Worm (Caenorhabditis elegans) whole organism, L2 larva: Measurements from ENCODE around the gene daz-1.

ENCODE experiments used
- C34F6.9 ChIP-seq: fragments of 150-350 bp; optimal IDR thresholded peaks from 2 replicates; lab custom pipeline; 2014; ENCODE audit warnings: missing biosample characterization, missing genetic modification characterization
- F13H6.1 ChIP-seq: sonication (generic microtip); optimal IDR thresholded peaks from 2 replicates; lab custom pipeline; 2016; ENCODE audit warnings: missing genetic modification characterization, missing compliant biosample characterization
- R02D3.7 ChIP-seq: fragments of 150-350 bp; optimal IDR thresholded peaks from 2 replicates; lab custom pipeline; 2014; ENCODE audit warnings: missing biosample characterization, missing genetic modification characterization
- Y55F3AM.14 ChIP-seq: fragments of 200-800 bp; sonication (Bioruptor generic); optimal IDR thresholded peaks from 2 replicates; lab custom pipeline; 2018; ENCODE audit warnings: mild to moderate bottlenecking, missing genetic modification characterization, missing compliant biosample characterization
- ZK546.5 ChIP-seq: sonication (generic microtip); optimal IDR thresholded peaks from 2 replicates; lab custom pipeline; 2017; ENCODE audit warnings: missing biosample characterization, missing genetic modification characterization
- aly-2 ChIP-seq: fragments of 150-350 bp; optimal IDR thresholded peaks from 2 replicates; lab custom pipeline; 2014; ENCODE audit warnings: missing biosample characterization, missing genetic modification characterization
- ama-1 ChIP-seq: fragments of 150-350 bp; optimal IDR thresholded peaks from 2 replicates; lab custom pipeline; 2018; ENCODE audit warnings: inconsistent platforms
- ceh-16 ChIP-seq: fragments of 150-350 bp; optimal IDR thresholded peaks from 2 replicates; lab custom pipeline; 2014; ENCODE audit warnings: missing biosample characterization, missing genetic modification characterization
- crh-2 ChIP-seq: sonication (generic microtip); optimal IDR thresholded peaks from 2 replicates; lab custom pipeline; 2017; ENCODE audit warnings: missing biosample characterization, missing genetic modification characterization
- dmd-4 ChIP-seq: sonication (generic microtip); optimal IDR thresholded peaks from 2 replicates; lab custom pipeline; 2017; ENCODE audit warnings: missing biosample characterization, missing genetic modification characterization
- elt-1 ChIP-seq: fragments of 150-350 bp; optimal IDR thresholded peaks from 2 replicates; lab custom pipeline; 2014; ENCODE audit warnings: missing biosample characterization, missing genetic modification characterization
- elt-3 ChIP-seq: sonication (generic microtip); optimal IDR thresholded peaks from 2 replicates; lab custom pipeline; 2017; ENCODE audit warnings: missing biosample characterization, missing genetic modification characterization
- fos-1 ChIP-seq: fragments of 150-350 bp; optimal IDR thresholded peaks from 2 replicates; lab custom pipeline; 2014; ENCODE audit warnings: missing biosample characterization, missing genetic modification characterization
- lin-13 ChIP-seq: fragments of 150-350 bp; optimal IDR thresholded peaks from 2 replicates; lab custom pipeline; 2014; ENCODE audit warnings: missing biosample characterization, missing genetic modification reagents, missing genetic modification characterization
- lin-39 ChIP-seq: fragments of 150-350 bp; optimal IDR thresholded peaks from 2 replicates; lab custom pipeline; 2014; ENCODE audit warnings: missing biosample characterization, missing genetic modification reagents, missing genetic modification characterization
- lsy-2 ChIP-seq, 2 experiments: fragments of 150-350 bp in 1 of 2; sonication (generic microtip) in 1 of 2; optimal IDR thresholded peaks; 2 replicates each; lab custom pipeline; 2014 to 2017; ENCODE audit warnings: missing biosample characterization in 2 of 2, missing genetic modification characterization in 2 of 2
- mbf-1 ChIP-seq: sonication (generic microtip); optimal IDR thresholded peaks from 2 replicates; lab custom pipeline; 2017; ENCODE audit warnings: missing biosample characterization, missing genetic modification characterization
- mdl-1 ChIP-seq, 2 experiments: fragments of 150-350 bp in 1 of 2; sonication (generic microtip) in 1 of 2; optimal IDR thresholded peaks; 2 replicates each; lab custom pipeline; 2017; ENCODE audit warnings: missing biosample characterization in 2 of 2, missing genetic modification characterization in 2 of 2
- nhr-10 ChIP-seq: sonication (generic microtip); optimal IDR thresholded peaks from 2 replicates; lab custom pipeline; 2017; ENCODE audit warnings: missing biosample characterization, missing genetic modification characterization
- nhr-11 ChIP-seq: fragments of 150-350 bp; optimal IDR thresholded peaks from 2 replicates; lab custom pipeline; 2014; ENCODE audit warnings: missing biosample characterization, missing genetic modification characterization
- nhr-129 ChIP-seq: fragments of 150-350 bp; optimal IDR thresholded peaks from 2 replicates; lab custom pipeline; 2014; ENCODE audit warnings: missing biosample characterization, missing genetic modification characterization
- nhr-23 ChIP-seq: fragments of 150-350 bp; optimal IDR thresholded peaks from 2 replicates; lab custom pipeline; 2014; ENCODE audit warnings: missing biosample characterization, missing genetic modification reagents, missing genetic modification characterization
- nhr-6 ChIP-seq: fragments of 150-350 bp; optimal IDR thresholded peaks from 2 replicates; lab custom pipeline; 2014; ENCODE audit warnings: missing biosample characterization, missing genetic modification characterization
- nhr-77 ChIP-seq: fragments of 150-350 bp; optimal IDR thresholded peaks from 2 replicates; lab custom pipeline; 2014; ENCODE audit warnings: missing biosample characterization, missing genetic modification characterization
- peb-1 ChIP-seq: fragments of 150-350 bp; optimal IDR thresholded peaks from 2 replicates; lab custom pipeline; 2014; ENCODE audit warnings: missing biosample characterization, missing genetic modification characterization
- sem-4 ChIP-seq: fragments of 150-350 bp; optimal IDR thresholded peaks from 2 replicates; lab custom pipeline; 2014; ENCODE audit warnings: missing biosample characterization, missing genetic modification reagents, missing genetic modification characterization
- sma-9 ChIP-seq, 2 experiments: fragments of 150-350 bp in 1 of 2; sonication (generic microtip) in 1 of 2; optimal IDR thresholded peaks; 2 replicates each; lab custom pipeline; 2014 to 2016; ENCODE audit warnings: missing genetic modification characterization in 2 of 2, mild to moderate bottlenecking in 1 of 2, missing biosample characterization in 1 of 2, missing compliant biosample characterization in 1 of 2, missing genetic modification reagents in 1 of 2, moderate library complexity in 1 of 2
- snpc-4 ChIP-seq: fragments of 150-350 bp; optimal IDR thresholded peaks from 2 replicates; lab custom pipeline; 2014; ENCODE audit warnings: missing biosample characterization, missing genetic modification characterization
- unc-39 ChIP-seq: fragments of 150-350 bp; optimal IDR thresholded peaks from 2 replicates; lab custom pipeline; 2014; ENCODE audit warnings: missing biosample characterization, missing genetic modification characterization
- unc-55 ChIP-seq: fragments of 150-350 bp; sonication (generic microtip); optimal IDR thresholded peaks from 3 replicates; lab custom pipeline; 2014; ENCODE audit warnings: missing biosample characterization, missing genetic modification reagents, missing genetic modification characterization
- unc-62 ChIP-seq: fragments of 150-350 bp; optimal IDR thresholded peaks from 2 replicates; lab custom pipeline; 2014; ENCODE audit warnings: missing biosample characterization, missing genetic modification reagents, missing genetic modification characterization
- zag-1 ChIP-seq: fragments of 150-350 bp; optimal IDR thresholded peaks from 2 replicates; lab custom pipeline; 2014; ENCODE audit warnings: missing biosample characterization, missing genetic modification characterization
- ztf-1 ChIP-seq: fragments of 200-800 bp; sonication (Bioruptor generic); conservative IDR thresholded peaks from 2 replicates; pipeline ENCODE4 v1.3.6; 2022; ENCODE audit warnings: missing genetic modification characterization, missing compliant biosample characterization
- ztf-11 ChIP-seq: sonication (generic microtip); optimal IDR thresholded peaks from 2 replicates; lab custom pipeline; 2017; ENCODE audit warnings: missing biosample characterization, missing genetic modification characterization
- ztf-4 ChIP-seq: fragments of 150-350 bp; optimal IDR thresholded peaks from 2 replicates; lab custom pipeline; 2014; ENCODE audit warnings: missing biosample characterization, missing genetic modification characterization

The daz-1 gene

ce11 chrII:5455650-5456355 is at the start of gene daz-1:
TSS of gene daz-1 (plus strand) at chrII:5456305.
- TF ChIP-seq peb-1: no peak

DNA sequence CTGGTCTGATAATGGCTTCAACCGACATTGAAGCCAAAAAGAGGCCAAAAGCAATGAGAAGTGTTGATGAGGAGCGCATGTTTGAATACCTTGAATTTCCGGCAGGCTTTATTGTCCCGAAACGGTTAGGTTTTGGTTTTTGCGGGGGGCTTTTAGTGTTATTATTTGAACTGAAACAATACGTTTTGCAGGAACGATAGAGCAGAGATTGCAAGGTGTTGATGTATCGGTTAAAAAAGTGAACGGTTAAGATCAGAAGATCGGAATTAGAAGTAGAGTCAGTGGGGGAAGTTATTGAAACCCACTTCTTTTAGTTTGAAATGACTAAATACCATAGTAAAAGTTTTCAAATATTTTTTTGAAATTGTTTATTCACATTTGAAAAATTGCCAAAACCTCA is 48.6 kb upstream of the daz-1 start, which contains the start of gene clec-141:
TSS of gene clec-141 (minus strand) at position 101 of the 400 bp plus-strand sequence.
- TF ChIP-seq snpc-4 (tag; lab: Kevin White, UChicago) (no peak), crh-2 (no peak), ZK546.5 (tag; lab: Kevin White, UChicago) (no peak), fos-1 (tag; lab: Kevin White, UChicago) (no peak), F13H6.1 (tag; lab: Kevin White, UChicago) (no peak), lin-39 (no peak), nhr-23 (tag; lab: Kevin White, UChicago) (no peak), unc-62 (GFP tag; lab: Kevin White, UChicago) (no peak), unc-55 (GFP tag; lab: Kevin White, UChicago) (no peak), ama-1 (lab: Kevin White, UChicago) (no peak), sem-4 (tag; lab: Kevin White, UChicago) (no peak)

DNA sequence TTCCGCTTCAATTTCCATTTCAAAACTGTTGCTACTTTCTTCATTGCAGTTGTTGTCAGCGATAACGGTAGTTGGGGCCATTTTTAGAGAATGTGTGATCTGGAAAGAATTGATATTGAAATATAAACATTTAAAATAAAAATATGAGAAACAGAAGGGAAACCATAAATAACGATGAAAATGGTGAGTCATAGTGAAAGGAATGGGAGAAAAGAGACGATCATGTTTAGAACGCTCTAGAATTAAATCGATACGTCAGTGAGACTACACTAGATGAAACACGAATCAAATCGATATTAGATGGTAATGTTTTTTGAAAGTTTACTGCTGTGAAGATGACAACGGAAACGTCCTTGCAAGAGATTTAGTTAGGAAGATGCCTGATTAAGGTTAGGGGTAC is 47.2 kb upstream of the daz-1 start, which contains the start of the genes EEED8.12 and EEED8.4:
TSS of gene EEED8.12 (minus strand) at position 101 of the 400 bp plus-strand sequence.
TSS of gene EEED8.4 (plus strand) at position 396 of the 400 bp plus-strand sequence.
- TF ChIP-seq ama-1 (lab: Kevin White, UChicago) (no peak), mdl-1 (tag; optimal IDR thresholded peaks at IDR 0.05; lab: Kevin White, UChicago) (no peak), C34F6.9 (tag; lab: Kevin White, UChicago) (no peak), lsy-2 (tag; optimal IDR thresholded peaks at IDR 0.05; lab: Kevin White, UChicago) (no peak), R02D3.7 (tag; lab: Kevin White, UChicago) (no peak), unc-39 (tag; lab: Kevin White, UChicago) (no peak), Y55F3AM.14 (no peak), ZK546.5 (tag; lab: Kevin White, UChicago) (no peak), lin-13 (GFP tag; lab: Kevin White, UChicago) (no peak), ztf-11 (tag; lab: Kevin White, UChicago) (no peak), ceh-16 (tag; lab: Kevin White, UChicago) (no peak), mbf-1 (tag; lab: Kevin White, UChicago) (no peak), ztf-1 (GFP tag; lab: Robert Waterston, UW) (no peak), elt-3 (no peak), nhr-11 (no peak), nhr-6 (tag; lab: Kevin White, UChicago) (no peak), sem-4 (tag; lab: Kevin White, UChicago) (no peak), elt-1 (tag; lab: Kevin White, UChicago) (no peak)

DNA sequence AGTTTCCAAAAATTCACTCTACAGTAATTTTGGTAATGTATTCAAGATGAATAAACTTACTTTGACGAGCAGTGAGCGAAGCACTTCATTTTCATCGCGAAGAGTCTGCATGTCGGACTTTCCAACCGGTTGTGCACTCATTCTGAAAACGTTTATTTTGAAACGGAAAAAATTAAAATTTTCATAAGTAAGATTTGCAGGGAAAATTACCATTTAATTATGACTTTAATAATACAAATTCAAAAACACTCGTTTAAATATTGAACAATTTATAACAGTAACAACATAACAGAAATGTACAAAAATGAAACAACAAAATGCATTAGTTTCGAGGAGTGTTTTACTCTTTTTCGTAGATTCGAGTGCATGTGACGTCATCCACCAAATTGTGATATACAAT is 43.6 kb upstream of the daz-1 start, which contains the start of the genes EEED8.13 and EEED8.18:
TSS of gene EEED8.13 (minus strand) at position 101 of the 400 bp plus-strand sequence.
TSS of gene EEED8.18 (minus strand) at position 144 of the 400 bp plus-strand sequence.
- TF ChIP-seq elt-1 (tag; lab: Kevin White, UChicago): no peak
- no peak for TF ChIP-seq snpc-4 (tag; lab: Kevin White, UChicago)
- TF ChIP-seq nhr-129 (tag; lab: Kevin White, UChicago): no peak
- no peak for TF ChIP-seq C34F6.9 (tag; lab: Kevin White, UChicago)
- TF ChIP-seq ZK546.5 (tag; lab: Kevin White, UChicago): no peak
- no peak for TF ChIP-seq peb-1
- TF ChIP-seq sma-9 (GFP tag; optimal IDR thresholded peaks at IDR 0.05; lab: Kevin White, UChicago): no peak
- TF ChIP-seq sma-9 (tag; optimal IDR thresholded peaks at IDR 0.05; lab: Kevin White, UChicago): no peak
- TF ChIP-seq aly-2 (tag; lab: Kevin White, UChicago): no peak
- no peak for TF ChIP-seq lin-39
- no peak for TF ChIP-seq nhr-11
- TF ChIP-seq R02D3.7 (tag; lab: Kevin White, UChicago): no peak
- TF ChIP-seq ztf-4 (tag; lab: Kevin White, UChicago): no peak
- no peak for TF ChIP-seq nhr-10
- TF ChIP-seq nhr-77: no peak
- no peak for TF ChIP-seq mbf-1 (tag; lab: Kevin White, UChicago)
- TF ChIP-seq Y55F3AM.14: no peak
- TF ChIP-seq ztf-11 (tag; lab: Kevin White, UChicago): no peak
- no peak for TF ChIP-seq crh-2
- no peak for TF ChIP-seq dmd-4 (tag; lab: Kevin White, UChicago)
- no peak for TF ChIP-seq zag-1
